Fruit fly (Drosophila melanogaster) Kc167 (cell line): ENCODE measurements around the gene CG43895.

Experiments
- Myc ChIP-seq: fragments of >200 bp; optimal IDR thresholded peaks from 2 replicates; lab custom pipeline; 2017; ENCODE audit warnings: missing external identifiers
- Sin3A ChIP-seq: fragments of >200 bp; optimal IDR thresholded peaks from 2 replicates; lab custom pipeline; 2018; ENCODE audit warnings: missing external identifiers
- h ChIP-seq: fragments of >200 bp; optimal IDR thresholded peaks from 3 replicates; lab custom pipeline; 2018; ENCODE audit warnings: missing external identifiers
- insv ChIP-seq: fragments of >200 bp; optimal IDR thresholded peaks from 3 replicates; lab custom pipeline; 2018; ENCODE audit warnings: missing external identifiers
- psq ChIP-seq: fragments of >200 bp; optimal IDR thresholded peaks from 2 replicates; lab custom pipeline; 2017; ENCODE audit warnings: missing external identifiers
- ttk ChIP-seq: sonication (Bioruptor generic); optimal IDR thresholded peaks from 2 replicates; lab custom pipeline; 2017; ENCODE audit warnings: missing external identifiers

CG43895 gene

dm6 chr3L:21813598-21813997, at the start of gene CG43895:
CG43895 (minus strand) TSS chr3L:21813698.
- TF ChIP-seq ttk (lab: Kevin White, UChicago) (no peak), Myc (lab: Kevin White, UChicago) (no peak), h (lab: Kevin White, UChicago) (no peak), insv (lab: Kevin White, UChicago) (no peak), Sin3A (no peak)

DNA sequence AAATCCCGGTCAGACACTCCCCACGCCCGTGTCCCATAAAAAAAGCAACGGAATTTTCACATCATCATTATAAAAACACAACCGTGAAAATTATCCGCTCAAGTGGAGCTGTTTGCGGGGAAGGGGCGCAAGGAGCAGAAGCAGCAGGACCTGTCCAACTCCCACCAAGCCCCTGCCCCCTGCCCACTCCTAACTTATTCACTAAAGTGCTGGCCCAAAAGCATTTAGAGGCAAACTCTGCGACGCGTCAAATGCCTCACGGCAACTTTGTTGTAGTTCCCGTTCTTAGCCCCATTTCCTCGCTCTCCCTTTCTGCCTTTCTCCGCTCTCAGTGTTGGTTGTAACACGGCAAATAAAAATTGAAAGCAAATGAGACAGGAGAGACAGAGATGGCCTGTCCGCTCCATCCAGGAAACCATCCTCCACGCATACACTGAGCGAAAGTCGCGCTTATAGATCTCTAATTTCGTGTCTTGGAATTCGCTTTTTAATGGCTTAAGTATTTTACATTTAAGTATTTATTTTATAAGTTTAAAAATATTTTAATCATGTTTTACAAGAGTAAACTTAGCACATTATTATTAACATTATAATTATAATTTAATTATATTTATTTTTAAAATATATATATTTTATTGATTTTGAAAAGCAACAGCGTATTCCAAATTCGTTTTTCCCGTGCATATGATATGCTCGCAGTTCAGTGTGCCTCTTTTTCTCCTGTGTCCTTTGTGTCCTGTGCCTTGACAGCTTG, 46.0 kb upstream of the CG43895 start:
- TF ChIP-seq h (lab: Kevin White, UChicago) (no peak), ttk (lab: Kevin White, UChicago) (no peak), psq (lab: Kevin White, UChicago) (no peak), Myc (lab: Kevin White, UChicago) (no peak), Sin3A (no peak), insv (lab: Kevin White, UChicago) (no peak)

DNA sequence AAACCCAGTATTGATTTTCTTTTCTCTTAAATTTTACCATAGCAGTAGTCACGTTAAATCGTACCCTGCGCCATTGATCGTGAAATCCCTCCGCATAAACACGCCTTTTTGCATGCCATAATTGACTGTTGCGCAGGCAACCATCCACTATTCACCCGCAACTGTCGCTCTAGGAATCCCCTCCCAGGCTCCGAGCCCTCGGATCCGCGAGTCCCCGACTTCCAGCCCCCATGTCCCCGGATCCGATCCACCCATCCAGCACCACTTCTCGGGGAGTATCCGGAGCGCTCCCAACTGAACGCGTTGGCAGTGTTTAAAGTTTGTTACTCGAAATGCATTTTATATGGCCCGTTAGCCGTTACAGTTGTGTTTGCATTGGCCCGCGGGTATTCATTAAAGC, 34.8 kb upstream of the CG43895 start:
- TF ChIP-seq h (lab: Kevin White, UChicago) (no peak), insv (lab: Kevin White, UChicago) (no peak), psq (lab: Kevin White, UChicago) (no peak), Sin3A (no peak), ttk (lab: Kevin White, UChicago) (no peak), Myc (lab: Kevin White, UChicago) (no peak)

DNA sequence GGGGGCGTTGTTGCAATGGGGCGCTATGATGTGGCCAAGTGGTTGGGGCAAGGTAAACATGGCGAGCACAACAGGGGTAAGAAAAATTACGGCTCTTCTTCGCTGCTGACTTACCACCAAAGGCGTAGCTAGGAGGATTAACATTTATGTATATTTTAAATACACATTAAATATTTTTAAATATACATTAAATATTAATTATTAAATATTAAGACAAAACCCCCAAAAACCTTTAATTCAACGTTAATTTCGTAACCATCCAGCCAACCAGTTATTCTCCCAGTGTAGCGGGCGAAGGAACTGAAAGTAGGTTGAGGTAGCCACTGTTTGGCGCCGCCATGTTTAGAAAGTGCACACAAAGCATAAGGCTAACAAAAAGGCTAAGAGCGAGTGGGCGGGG, 33.1 kb upstream of the CG43895 start:
- TF ChIP-seq Sin3A = no peak
- no peak for TF ChIP-seq ttk (lab: Kevin White, UChicago)
- TF ChIP-seq h (lab: Kevin White, UChicago) = no peak
- TF ChIP-seq Myc (lab: Kevin White, UChicago) = no peak
- no peak for TF ChIP-seq insv (lab: Kevin White, UChicago)
- TF ChIP-seq psq (lab: Kevin White, UChicago) = no peak

dm6 chr3L:21844488-21844887, 31.0 kb upstream of the CG43895 start, which contains the start of gene mub:
mub (plus strand) TSS chr3L:21844788.
- no peak for TF ChIP-seq ttk (lab: Kevin White, UChicago)
- TF ChIP-seq h (lab: Kevin White, UChicago) = no peak
- TF ChIP-seq psq (lab: Kevin White, UChicago) = no peak
- TF ChIP-seq Sin3A = no peak

dm6 chr3L:21843307-21843706, 29.8 kb upstream of the CG43895 start:
- no peak for TF ChIP-seq Myc (lab: Kevin White, UChicago)
- no peak for TF ChIP-seq h (lab: Kevin White, UChicago)
- TF ChIP-seq Sin3A = no peak
- no peak for TF ChIP-seq psq (lab: Kevin White, UChicago)

- no peak for TF ChIP-seq psq (lab: Kevin White, UChicago)
- TF ChIP-seq insv (lab: Kevin White, UChicago) = no peak
- TF ChIP-seq h (lab: Kevin White, UChicago) = no peak
- no peak for TF ChIP-seq Myc (lab: Kevin White, UChicago)
- no peak for TF ChIP-seq ttk (lab: Kevin White, UChicago)
- no peak for TF ChIP-seq Sin3A
These were observed 28.8 kb upstream of the CG43895 start, which contains the start of gene CG14563 for dm6 chr3L:21842286-21842685. CG14563 (minus strand) TSS chr3L:21842386.

DNA sequence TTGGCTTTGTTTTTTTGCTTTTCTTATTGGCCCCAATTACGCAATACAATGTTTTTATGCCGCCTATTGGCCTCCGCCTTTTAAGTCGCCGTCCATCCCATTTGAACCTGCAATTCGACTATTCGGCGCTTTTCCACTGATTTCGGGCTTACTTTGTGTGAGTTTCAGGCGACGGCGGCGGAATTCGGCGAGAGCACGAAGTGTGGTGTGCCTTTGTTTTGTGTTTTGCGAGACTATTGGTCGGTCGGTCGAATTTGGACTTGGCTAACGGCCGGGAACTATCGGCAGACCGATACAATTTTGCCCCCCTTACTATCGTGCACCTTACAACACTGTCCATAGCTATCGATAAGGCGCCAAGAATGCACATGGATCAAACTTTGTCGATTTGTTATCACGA, 27.6 kb upstream of the CG43895 start, which contains the start of gene P5CDh1:
Gene P5CDh1 (minus strand): TSS at position 278 of the 400 bp plus-strand sequence.
- TF ChIP-seq Myc (lab: Kevin White, UChicago) (no peak), h (lab: Kevin White, UChicago) (no peak), psq (lab: Kevin White, UChicago) (no peak), Sin3A (no peak), ttk (lab: Kevin White, UChicago) (no peak), insv (lab: Kevin White, UChicago) (no peak)

dm6 chr3L:21840642-21840987, 27.1 kb upstream of the CG43895 start:
- no peak for TF ChIP-seq ttk (lab: Kevin White, UChicago)
- no peak for TF ChIP-seq Sin3A
- no peak for TF ChIP-seq psq (lab: Kevin White, UChicago)
- no peak for TF ChIP-seq insv (lab: Kevin White, UChicago)
- TF ChIP-seq h (lab: Kevin White, UChicago) = no peak
- no peak for TF ChIP-seq Myc (lab: Kevin White, UChicago)

dm6 chr3L:21839720-21840641, 26.5 kb upstream of the CG43895 start:
- no peak for TF ChIP-seq Myc (lab: Kevin White, UChicago)
- no peak for TF ChIP-seq psq (lab: Kevin White, UChicago)

DNA sequence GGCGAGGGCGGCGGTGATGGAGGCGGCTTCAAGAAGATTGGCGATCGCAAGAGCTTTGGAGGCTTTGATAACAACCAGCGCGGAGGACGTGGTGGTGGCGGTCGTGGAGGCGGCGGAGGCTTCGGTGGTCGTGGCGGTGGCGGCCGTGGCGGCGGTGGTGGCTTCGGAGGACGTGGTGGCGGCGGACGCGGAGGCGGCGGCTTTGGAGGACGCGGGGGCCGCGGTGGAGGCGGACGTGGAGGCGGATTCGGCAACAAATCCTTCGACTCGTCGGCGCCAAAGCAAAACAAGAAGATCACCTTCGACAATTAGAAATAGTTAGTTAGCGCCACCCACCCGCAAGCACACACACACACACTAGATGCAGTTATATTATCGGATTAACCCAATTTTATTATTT, 22.1 kb upstream of the CG43895 start:
- TF ChIP-seq ttk (lab: Kevin White, UChicago) = no peak
- TF ChIP-seq Sin3A = no peak
- TF ChIP-seq Myc (lab: Kevin White, UChicago) = no peak
- no peak for TF ChIP-seq psq (lab: Kevin White, UChicago)
- TF ChIP-seq h (lab: Kevin White, UChicago) = no peak
- no peak for TF ChIP-seq insv (lab: Kevin White, UChicago)
